Fruit fly (Drosophila melanogaster) ovary, adult (tissue): Measurements from ENCODE around the gene CG43367.

Experiments used
- CG17801 ChIP-seq: fragments of 200-800 bp; optimal IDR thresholded peaks from 2 replicates; lab custom pipeline; 2019; ENCODE audit warnings: missing biosample characterization, mild to moderate bottlenecking, missing genetic modification characterization, moderate library complexity; ENCODE audit not compliant: partially characterized antibody

Gene CG43367

DNA sequence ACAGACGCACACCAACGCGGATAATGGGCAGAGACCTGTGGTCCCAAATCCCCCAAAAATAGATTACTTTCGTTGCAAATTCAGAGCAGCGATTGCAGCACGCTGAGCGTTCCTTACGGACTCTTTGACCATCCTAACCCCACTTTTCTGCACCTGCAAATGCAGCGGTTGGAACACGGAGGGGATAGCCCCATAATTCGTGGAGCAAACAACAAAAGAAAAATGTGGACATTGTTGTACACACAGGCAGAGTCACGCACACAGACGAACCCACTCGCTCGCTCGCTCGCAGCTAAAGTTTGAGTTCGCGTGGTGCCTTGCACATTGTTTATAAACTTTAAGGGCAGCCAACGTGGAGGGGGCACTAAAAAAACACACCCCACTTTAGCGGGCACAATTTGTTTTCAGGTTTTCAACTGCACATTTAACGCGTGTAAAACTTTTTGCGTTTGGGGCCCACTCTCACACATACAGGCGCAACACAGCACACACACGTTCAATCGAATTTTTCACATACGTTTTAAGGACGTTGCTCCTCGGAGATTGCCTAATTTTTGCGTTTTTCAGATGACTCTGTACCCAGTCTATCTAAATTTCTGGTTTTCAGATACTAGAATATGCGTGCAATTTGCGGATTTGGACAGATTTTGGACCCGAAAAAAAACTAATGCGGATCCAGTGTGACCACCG is 60.0 kb downstream of the CG43367 start:
- TF ChIP-seq CG17801 = no peak

- TF ChIP-seq CG17801 = peak; percentile 32
Measured at dm6 chr3L:4254301-4254834, 60.6 kb downstream of the CG43367 start, which contains the start of the genes ago and CG1265. Gene ago (minus strand): TSS chr3L:4254306. Gene CG1265 (plus strand): TSS chr3L:4254776.

DNA sequence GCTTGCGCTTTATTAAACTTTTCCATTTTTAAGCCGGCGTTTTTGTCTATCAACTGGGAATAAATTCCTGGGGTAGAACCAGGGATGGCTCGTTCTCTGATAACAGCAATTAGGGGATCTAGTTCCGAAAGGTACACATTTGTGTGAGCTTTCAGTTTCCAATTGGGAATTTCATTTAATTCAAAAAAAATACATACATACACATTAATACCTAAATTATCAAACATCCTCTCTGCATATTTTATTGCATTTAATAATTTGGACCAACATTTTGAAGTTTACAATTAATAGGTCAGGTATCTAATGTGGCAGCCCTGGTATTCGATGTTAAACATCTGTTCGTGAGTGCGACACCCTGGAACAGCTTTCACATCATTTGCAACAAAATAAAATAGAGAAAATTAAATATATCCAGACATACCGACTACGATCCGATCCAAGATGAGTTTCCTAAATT is 65.3 kb downstream of the CG43367 start, which contains the start of the genes CG15011 and CG1309:
Gene CG15011 (minus strand): TSS at position 51 of the 457 bp plus-strand sequence.
Gene CG1309 (plus strand): TSS at position 329 of the 457 bp plus-strand sequence.
- peak; percentile 83 for TF ChIP-seq CG17801

DNA sequence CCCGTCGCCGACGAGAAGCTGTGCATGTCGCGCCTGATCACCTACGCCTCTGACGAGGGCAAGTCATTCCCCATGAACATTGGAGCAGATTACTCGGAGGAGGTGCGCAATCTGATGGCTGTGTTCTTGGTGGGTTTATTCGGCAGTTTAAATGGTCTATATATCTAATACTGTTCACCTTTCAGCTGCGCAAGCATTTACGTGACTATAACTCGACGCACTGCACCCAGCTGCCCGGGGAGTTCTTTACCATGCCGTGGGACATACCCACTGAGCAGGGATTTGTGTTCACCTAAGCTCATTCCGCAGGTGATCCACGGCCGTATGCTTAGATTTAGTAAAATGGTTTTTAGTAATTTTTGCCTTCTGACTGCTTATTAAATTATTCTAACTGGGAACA is 67.4 kb downstream of the CG43367 start:
- no peak for TF ChIP-seq CG17801

dm6 chr3L:4262384-4262783 is 68.6 kb downstream of the CG43367 start, which contains the start of the genes CG11586 and VhaM9.7-a:
Gene CG11586 (minus strand): TSS chr3L:4262470.
Gene VhaM9.7-a (plus strand): TSS chr3L:4262705.
- TF ChIP-seq CG17801 = peak; percentile 15

DNA sequence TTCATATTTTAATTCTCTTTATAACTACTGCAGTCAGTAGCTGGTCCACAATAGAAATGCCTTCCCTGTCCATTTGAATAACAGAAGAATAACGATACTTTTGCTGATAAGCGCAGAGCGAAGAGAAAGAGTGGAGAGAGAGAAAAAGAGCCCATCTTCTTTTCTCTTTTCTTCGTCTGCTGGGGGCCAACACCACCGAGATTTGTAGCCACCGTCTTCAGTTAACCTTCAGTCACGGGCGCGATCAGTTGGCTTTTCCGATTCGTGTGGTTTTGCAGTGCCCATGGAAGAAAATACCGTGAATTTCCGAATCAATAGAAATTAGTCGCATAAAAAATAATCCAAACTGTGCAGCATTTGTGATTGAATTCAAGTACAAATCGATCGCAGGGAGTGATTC is 69.7 kb downstream of the CG43367 start, which contains the start of gene CG1273:
Gene CG1273 (plus strand): TSS at position 218 of the 400 bp plus-strand sequence.
- no peak for TF ChIP-seq CG17801

DNA sequence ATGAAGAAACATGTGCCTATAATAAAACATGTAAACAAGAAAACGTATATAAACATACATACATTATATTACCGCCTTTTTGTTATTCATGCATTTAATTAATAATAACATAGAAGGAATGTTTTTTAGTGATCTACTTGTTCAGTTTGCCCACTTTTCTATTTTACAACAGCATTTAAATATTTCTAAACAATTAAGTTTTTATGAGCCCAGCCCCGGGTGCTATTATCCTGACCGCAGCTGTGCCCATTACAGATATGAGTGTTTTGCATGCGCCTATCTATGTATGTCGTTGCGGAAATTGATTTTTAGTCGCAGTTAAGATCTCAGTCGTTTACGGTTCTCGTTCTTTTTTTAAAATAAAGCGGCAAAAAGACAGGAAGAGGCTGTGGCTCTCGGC is 71.2 kb downstream of the CG43367 start:
- TF ChIP-seq CG17801 = no peak

DNA sequence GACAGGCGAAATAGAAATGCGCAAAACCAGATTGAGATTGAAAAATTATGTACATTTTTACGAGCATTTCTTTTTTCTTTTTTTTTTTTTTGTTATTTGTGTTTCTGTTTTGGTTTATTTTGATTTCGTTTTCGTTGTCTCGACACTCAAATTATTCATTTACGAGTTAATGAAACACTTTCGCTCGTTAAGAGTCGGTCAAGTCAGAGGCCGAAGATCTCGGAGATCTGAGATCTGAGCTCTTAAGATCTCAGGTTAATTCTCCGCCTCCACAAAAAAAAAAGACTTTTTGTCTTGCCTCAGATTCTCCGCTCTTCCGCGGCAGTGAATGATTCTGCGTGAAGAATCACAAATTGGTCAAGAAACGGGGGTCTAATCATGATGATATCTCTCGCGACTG is 72.0 kb downstream of the CG43367 start:
- TF ChIP-seq CG17801 = no peak

DNA sequence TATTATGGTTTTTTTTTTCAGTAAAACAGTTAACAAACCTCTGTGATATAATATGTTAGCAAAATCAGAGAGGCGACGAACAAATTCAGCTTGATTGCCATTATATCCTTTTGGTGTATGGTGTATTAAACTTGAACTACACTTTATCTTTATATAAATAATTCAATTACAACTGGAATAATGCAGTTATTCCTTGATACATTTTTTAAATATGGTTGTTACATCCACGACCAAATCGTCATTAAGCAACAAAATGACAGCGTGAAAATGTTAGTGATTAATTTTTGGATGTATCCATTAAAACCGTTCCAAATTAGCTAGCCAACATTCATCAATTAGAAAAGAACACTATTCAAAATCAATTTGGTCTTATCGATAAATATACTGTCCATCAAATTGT is 73.6 kb downstream of the CG43367 start, which contains the start of gene CG33764:
Gene CG33764 (minus strand): TSS at position 101 of the 400 bp plus-strand sequence.
- TF ChIP-seq CG17801 = no peak

DNA sequence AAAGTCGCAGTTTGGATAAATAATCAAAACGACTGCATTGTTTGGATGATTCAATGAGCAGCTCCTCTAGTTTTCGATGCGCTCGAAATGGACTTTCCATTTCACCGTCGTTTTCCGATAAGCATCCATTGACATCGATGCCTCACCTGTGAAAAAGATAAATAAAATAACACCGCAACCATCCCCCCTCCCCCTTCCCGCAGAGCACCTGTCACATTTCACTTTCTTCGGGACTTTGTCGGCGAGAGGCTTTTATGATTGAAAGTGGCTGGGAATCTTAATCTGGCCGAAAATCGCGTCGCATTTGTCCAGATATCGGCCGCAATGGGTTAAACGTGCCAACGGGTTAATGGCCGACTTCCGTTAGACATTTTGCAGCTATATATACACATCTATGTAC is 75.4 kb downstream of the CG43367 start:
- no peak for TF ChIP-seq CG17801

dm6 chr3L:4269920-4270319 is 76.1 kb downstream of the CG43367 start:
- TF ChIP-seq CG17801 = no peak

DNA sequence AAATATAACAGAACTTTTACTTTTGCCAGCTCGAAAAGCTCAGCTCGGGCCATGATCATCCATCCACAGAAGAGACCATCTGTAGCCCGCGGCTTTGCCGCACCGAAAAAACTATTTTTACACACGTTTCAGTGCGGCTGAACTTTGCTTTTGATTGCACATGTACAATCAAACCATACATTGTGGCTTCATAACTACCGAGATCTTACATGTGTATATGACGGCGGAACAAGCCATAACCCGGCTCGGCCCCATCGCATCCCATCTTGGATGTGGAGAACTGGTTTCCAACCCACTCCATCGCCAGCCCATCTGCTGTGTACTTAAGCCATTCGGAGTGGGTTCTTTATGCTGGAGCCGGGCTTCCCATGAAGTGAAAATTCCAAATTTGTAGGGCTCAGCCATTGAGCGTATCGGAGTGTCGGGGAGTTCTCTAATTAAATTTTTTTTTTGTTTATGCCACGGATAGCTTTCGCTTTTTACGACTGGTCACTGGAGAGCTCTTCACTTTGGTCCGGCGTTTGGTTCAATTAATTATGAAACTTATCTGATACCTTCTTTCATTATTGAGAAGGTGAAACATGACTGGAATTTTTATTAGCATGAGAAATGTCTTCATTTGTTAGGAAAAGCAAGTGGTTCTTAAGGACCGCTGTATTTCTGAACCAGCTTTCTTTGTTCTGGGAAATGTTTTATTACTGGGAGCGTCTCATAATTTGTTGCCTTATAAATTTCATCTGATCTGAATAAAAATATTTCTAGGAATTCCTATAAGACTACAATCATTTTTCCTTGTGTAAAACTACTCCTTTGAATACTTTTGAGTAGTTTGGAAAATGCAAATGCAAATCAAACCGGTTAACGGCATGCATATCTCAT is 77.4 kb downstream of the CG43367 start:
- TF ChIP-seq CG17801 = no peak

- no peak for TF ChIP-seq CG17801
Measured at dm6 chr3L:4272167-4272773, 78.5 kb downstream of the CG43367 start.
